Worm (Caenorhabditis elegans) whole organism, L1 larva: Measurements from ENCODE around the gene T01C4.8.

ENCODE experiments used
- C16A3.4 ChIP-seq: fragments of 150-350 bp; optimal IDR thresholded peaks from 2 replicates; lab custom pipeline; 2014; ENCODE audit warnings: missing biosample characterization, missing genetic modification characterization
- egl-13 ChIP-seq: sonication (generic microtip); optimal IDR thresholded peaks from 2 replicates; lab custom pipeline; 2016; ENCODE audit warnings: missing genotype, missing genetic modification reagents, missing genetic modification characterization, missing compliant biosample characterization
- egl-27 ChIP-seq, 2 experiments: fragments of 150-350 bp in 1 of 2; sonication (generic microtip); optimal IDR thresholded peaks; 3 replicates each; lab custom pipeline; 2017 to 2018; ENCODE audit warnings: missing biosample characterization in 2 of 2, missing genetic modification characterization in 2 of 2, missing genetic modification reagents in 2 of 2
- elt-2 ChIP-seq: sonication (generic microtip); optimal IDR thresholded peaks from 2 replicates; lab custom pipeline; 2016; ENCODE audit warnings: missing genetic modification characterization, mild to moderate bottlenecking, inconsistent platforms, missing compliant biosample characterization, missing genetic modification reagents
- jun-1 ChIP-seq: fragments of 150-350 bp; optimal IDR thresholded peaks from 2 replicates; lab custom pipeline; 2014; ENCODE audit warnings: missing biosample characterization, missing genetic modification reagents, missing genetic modification characterization
- mdl-1 ChIP-seq, 2 experiments: fragments of 150-350 bp; optimal IDR thresholded peaks; 2 replicates each; lab custom pipeline; 2014 to 2017; ENCODE audit warnings: missing biosample characterization in 2 of 2, missing genetic modification characterization in 2 of 2, inconsistent platforms in 1 of 2
- nhr-12 ChIP-seq: sonication (generic microtip); optimal IDR thresholded peaks from 2 replicates; lab custom pipeline; 2017; ENCODE audit warnings: missing biosample characterization, missing genetic modification characterization
- nhr-19 ChIP-seq: fragments of 200-800 bp; sonication (Bioruptor generic); conservative IDR thresholded peaks from 2 replicates; pipeline ENCODE4 v1.3.6; 2022; ENCODE audit warnings: missing genetic modification characterization, missing compliant biosample characterization
- nhr-76 ChIP-seq: sonication (generic microtip); optimal IDR thresholded peaks from 2 replicates; lab custom pipeline; 2017; ENCODE audit warnings: missing biosample characterization, missing genetic modification characterization
- nhr-77 ChIP-seq: fragments of 150-350 bp; optimal IDR thresholded peaks from 2 replicates; lab custom pipeline; 2014; ENCODE audit warnings: missing biosample characterization, missing genetic modification characterization
- pag-3 ChIP-seq: sonication (generic microtip); optimal IDR thresholded peaks from 2 replicates; lab custom pipeline; 2017; ENCODE audit warnings: missing genetic modification characterization, mild to moderate bottlenecking, missing compliant biosample characterization, antibody characterized with exemption, borderline replicate concordance; ENCODE audit not compliant: insufficient read depth
- snpc-4 ChIP-seq: fragments of 150-350 bp; optimal IDR thresholded peaks from 2 replicates; lab custom pipeline; 2014; ENCODE audit warnings: missing biosample characterization, missing genetic modification characterization
- sup-37 ChIP-seq: fragments of 200-800 bp; sonication (Bioruptor generic); optimal IDR thresholded peaks from 2 replicates; lab custom pipeline; 2018; ENCODE audit warnings: mild to moderate bottlenecking, missing genetic modification characterization, missing compliant biosample characterization
- unc-130 ChIP-seq: fragments of 150-350 bp; optimal IDR thresholded peaks from 2 replicates; lab custom pipeline; 2017; ENCODE audit warnings: missing biosample characterization, missing genetic modification characterization, inconsistent platforms

ce11 chrV:7129460-7129859 is at the start of gene T01C4.8:
- TF ChIP-seq unc-130 (tag; lab: Kevin White, UChicago) (no peak), jun-1 (tag; lab: Kevin White, UChicago) (no peak), mdl-1 (tag; optimal IDR thresholded peaks at IDR 0.05; lab: Kevin White, UChicago) (no peak), elt-2 (no peak), sup-37 (GFP tag; lab: Kevin White, UChicago) (no peak), C16A3.4 (tag; lab: Kevin White, UChicago) (no peak), nhr-77 (tag; lab: Kevin White, UChicago) (no peak), nhr-76 (tag; lab: Kevin White, UChicago) (no peak), egl-27 (tag; optimal IDR thresholded peaks at IDR 0.05; lab: Kevin White, UChicago) (no peak), pag-3 (tag; lab: Kevin White, UChicago) (no peak), nhr-19 (GFP tag; lab: Robert Waterston, UW) (no peak), egl-13 (tag; lab: Kevin White, UChicago) (no peak), snpc-4 (no peak), nhr-12 (tag; lab: Kevin White, UChicago) (no peak)
